Fruit fly (Drosophila melanogaster): ENCODE results near the gene CG9988.
A peak's percentile ranks its signal among the peaks of the same experiment; 100 is the strongest.

Gene CG9988

DNA sequence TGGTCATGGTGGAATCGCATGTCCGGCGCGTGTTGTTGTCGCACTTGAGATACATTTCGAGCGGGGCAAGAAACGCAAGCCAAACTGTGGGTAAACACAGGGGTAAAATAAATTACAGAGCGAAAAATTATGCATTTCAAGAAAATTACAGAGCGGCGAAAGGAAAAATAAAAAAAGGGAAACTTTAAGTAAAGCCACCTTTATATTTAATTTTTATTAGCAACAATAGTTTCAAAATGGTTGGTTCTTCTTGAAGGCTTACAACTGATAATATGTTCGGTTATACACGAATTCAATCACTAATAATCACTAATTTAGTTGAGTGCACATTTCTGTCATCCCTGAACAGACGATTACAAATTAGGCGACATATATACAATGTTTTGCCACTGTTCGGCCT, 12.6 kb upstream of the CG9988 start (continued):
- TF ChIP-seq MBD-R2 (GFP tag; IDR thresholded peaks at IDR 0.05): no peak
- no peak for TF ChIP-seq Nf-YB (GFP tag; optimal IDR thresholded peaks at IDR 0.05)
- no peak for TF ChIP-seq ara (GFP tag; IDR thresholded peaks at IDR 0.05)
- TF ChIP-seq CG11398 (GFP tag; optimal IDR thresholded peaks at IDR 0.05): no peak
- TF ChIP-seq CG4424 (GFP tag; optimal IDR thresholded peaks at IDR 0.05): peak; percentile 7
- TF ChIP-seq Lim3 (GFP tag; IDR thresholded peaks at IDR 0.05): no peak
- peak; percentile 22 for TF ChIP-seq CG10979 (tag; optimal IDR thresholded peaks at IDR 0.05)
- TF ChIP-seq bbx (GFP tag; IDR thresholded peaks at IDR 0.05; ENCODE audit: partially characterized antibody): no peak
- no peak for TF ChIP-seq klu (GFP tag; IDR thresholded peaks at IDR 0.05)
- no peak for TF ChIP-seq CG32772 (GFP tag; IDR thresholded peaks at IDR 0.05)
- TF ChIP-seq CG10209 (GFP tag; optimal IDR thresholded peaks at IDR 0.05): peak; percentile 12
- no peak for TF ChIP-seq Bgb (GFP tag; IDR thresholded peaks at IDR 0.05; ENCODE audit: partially characterized antibody)
- no peak for TF ChIP-seq pzg (GFP tag; optimal IDR thresholded peaks at IDR 0.05)
- TF ChIP-seq gt (GFP tag; IDR thresholded peaks at IDR 0.05): no peak
- TF ChIP-seq CG7839 (tag; optimal IDR thresholded peaks at IDR 0.05): peak; percentile 53
- TF ChIP-seq CG11560 (tag; IDR thresholded peaks at IDR 0.05): no peak
- TF ChIP-seq CG15514 (GFP tag; optimal IDR thresholded peaks at IDR 0.05): no peak
- TF ChIP-seq CG18011 (GFP tag; optimal IDR thresholded peaks at IDR 0.05): no peak
- TF ChIP-seq unpg (GFP tag; optimal IDR thresholded peaks at IDR 0.05): peak; percentile 32
- TF ChIP-seq sens-2 (GFP tag; IDR thresholded peaks at IDR 0.05): no peak
- TF ChIP-seq ap (GFP tag; IDR thresholded peaks at IDR 0.05): no peak

DNA sequence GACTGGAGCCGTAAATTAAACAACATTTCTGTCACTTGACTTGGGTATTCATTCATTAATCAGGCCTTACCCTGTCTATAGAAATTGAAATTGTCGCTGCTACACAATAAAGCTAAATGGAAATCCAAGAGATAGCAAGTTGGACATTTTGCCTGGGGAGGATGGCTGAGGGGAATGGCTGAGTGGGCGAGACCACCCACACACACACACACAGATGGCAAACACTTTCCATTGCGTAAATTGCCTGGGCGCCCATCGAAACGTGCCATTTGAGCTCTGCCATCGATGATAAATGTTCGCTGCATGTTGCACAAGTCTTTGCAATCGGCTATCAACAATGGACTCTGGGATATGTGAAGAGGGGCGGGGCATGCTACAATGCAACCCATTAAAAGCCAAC, 8.9 kb upstream of the CG9988 start:
- TF ChIP-seq CG10543 (GFP tag; optimal IDR thresholded peaks at IDR 0.05) (no peak), corto (GFP tag; optimal IDR thresholded peaks at IDR 0.05) (no peak), CG7556 (GFP tag; optimal IDR thresholded peaks at IDR 0.05) (no peak), sr (GFP tag; IDR thresholded peaks at IDR 0.05) (peak; percentile 92)

DNA sequence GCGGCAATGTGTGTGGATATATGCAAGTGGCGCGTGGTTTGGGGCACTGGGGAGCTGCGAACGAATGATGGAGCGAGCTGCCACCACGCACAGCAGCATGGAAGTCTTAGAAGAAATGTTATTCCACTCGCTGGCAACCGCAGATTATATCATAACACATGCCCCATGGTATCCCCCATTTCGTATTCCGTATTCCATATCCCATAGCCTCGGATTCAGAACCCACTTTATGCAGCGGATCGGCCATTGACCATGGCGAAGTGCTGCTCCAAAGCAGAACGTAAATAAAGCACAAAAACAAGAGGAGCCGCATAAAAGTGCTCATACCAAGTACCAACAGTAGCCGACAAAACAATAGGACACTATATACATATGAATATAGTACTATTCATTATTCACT, 7.5 kb upstream of the CG9988 start:
- TF ChIP-seq Ets65A (GFP tag): peak; percentile 45
- TF ChIP-seq Pdp1 (GFP tag; optimal IDR thresholded peaks at IDR 0.05): peak in 1 of 2 experiments; percentile 8
- peak; percentile 5 for TF ChIP-seq ATbp (GFP tag; optimal IDR thresholded peaks at IDR 0.05)
- TF ChIP-seq CG17361 (GFP tag; IDR thresholded peaks at IDR 0.05): 0 out of 3 replicates have a peak, but pooled peaks have one; percentile 61
- TF ChIP-seq bsh (GFP tag; optimal IDR thresholded peaks at IDR 0.05): no peak

DNA sequence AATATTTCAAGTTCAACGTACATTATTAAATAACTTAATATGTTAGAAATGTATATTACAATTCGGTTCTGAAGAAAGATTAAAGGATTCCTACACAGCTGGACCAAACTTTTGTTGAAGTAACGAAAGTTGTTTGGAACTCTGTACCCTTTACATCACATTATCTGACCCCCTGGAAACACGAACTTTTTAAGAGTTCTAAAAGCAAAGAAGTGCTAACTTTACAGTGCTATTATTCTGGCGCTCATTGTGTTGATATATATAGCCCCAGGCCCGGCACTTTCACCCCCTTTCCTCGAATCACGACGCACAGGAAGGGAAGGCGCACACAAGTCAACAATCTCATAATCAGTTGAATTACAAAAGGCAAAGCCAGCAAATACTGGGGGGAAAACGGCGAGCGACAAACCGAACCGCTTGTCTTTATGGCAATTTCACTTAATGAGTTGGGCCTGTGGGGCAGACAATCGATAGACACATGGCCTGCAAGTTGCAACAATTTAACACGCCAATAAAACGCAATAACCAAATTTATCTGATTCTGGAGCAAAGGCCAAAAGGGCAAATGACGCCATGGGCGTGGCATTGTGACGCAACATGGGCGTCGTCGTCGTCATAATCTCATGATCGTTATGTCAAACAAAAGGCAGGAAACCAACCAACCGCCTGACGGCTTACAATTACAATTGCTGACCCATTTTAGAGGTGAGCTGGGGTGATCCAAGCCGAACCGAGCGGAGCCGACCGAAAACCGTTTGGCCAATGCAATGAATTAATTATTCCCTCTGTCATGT, 6.8 kb upstream of the CG9988 start:
- TF ChIP-seq CG17361 (GFP tag; IDR thresholded peaks at IDR 0.05) (peak; percentile 53; the same call in 1 of the 3 replicates), CG9437 (GFP tag; optimal IDR thresholded peaks at IDR 0.05) (peak; percentile 15), CG12769 (tag; optimal IDR thresholded peaks at IDR 0.05) (peak; percentile 11), CG9932 (GFP tag; IDR thresholded peaks at IDR 0.05) (no peak), CoRest (tag; optimal IDR thresholded peaks at IDR 0.05) (peak; percentile 32), ewg (GFP tag; optimal IDR thresholded peaks at IDR 0.05) (no peak), Oli (tag; optimal IDR thresholded peaks at IDR 0.05) (peak; percentile 18), CG11723 (GFP tag; optimal IDR thresholded peaks at IDR 0.05) (peak; percentile 11), Pdp1 (GFP tag; optimal IDR thresholded peaks at IDR 0.05) (peak in 1 of 2 experiments; percentile 85), CG11560 (tag; IDR thresholded peaks at IDR 0.05) (0 out of 3 replicates have a peak, but pooled peaks have one; percentile 30), Bteb2 (GFP tag; optimal IDR thresholded peaks at IDR 0.05) (no peak), CG8388 (GFP tag; optimal IDR thresholded peaks at IDR 0.05) (peak; percentile 2), CG7556 (GFP tag; optimal IDR thresholded peaks at IDR 0.05) (peak; percentile 27), Hr78 (GFP tag; optimal IDR thresholded peaks at IDR 0.05) (peak in 1 of 2 experiments; percentile 94), CG3065 (GFP tag; optimal IDR thresholded peaks at IDR 0.05) (peak; percentile 9), crol (GFP tag; IDR thresholded peaks at IDR 0.05) (peak; percentile 62), sens (GFP tag) (peak; percentile 17), phol (tag; optimal IDR thresholded peaks at IDR 0.05) (peak; percentile 39)

Data from whole organism, embryonic.